Worm (Caenorhabditis elegans) whole organism, L4/young adult: Measurements from ENCODE around the gene C16D9.3.

Experiments used
- W03F9.2 ChIP-seq: fragments of 150-350 bp; optimal IDR thresholded peaks from 2 replicates; lab custom pipeline; 2014; ENCODE audit warnings: missing biosample characterization, missing genetic modification characterization
- dao-5 ChIP-seq: sonication (generic microtip); optimal IDR thresholded peaks from 2 replicates; lab custom pipeline; 2016; ENCODE audit warnings: missing genotype, missing genetic modification characterization, moderate library complexity, missing compliant biosample characterization
- him-1 ChIP-seq: sonication (generic microtip); optimal IDR thresholded peaks from 2 replicates; lab custom pipeline; 2016; ENCODE audit warnings: missing genotype, missing genetic modification reagents, missing genetic modification characterization, missing compliant biosample characterization

C16D9.3 gene

DNA sequence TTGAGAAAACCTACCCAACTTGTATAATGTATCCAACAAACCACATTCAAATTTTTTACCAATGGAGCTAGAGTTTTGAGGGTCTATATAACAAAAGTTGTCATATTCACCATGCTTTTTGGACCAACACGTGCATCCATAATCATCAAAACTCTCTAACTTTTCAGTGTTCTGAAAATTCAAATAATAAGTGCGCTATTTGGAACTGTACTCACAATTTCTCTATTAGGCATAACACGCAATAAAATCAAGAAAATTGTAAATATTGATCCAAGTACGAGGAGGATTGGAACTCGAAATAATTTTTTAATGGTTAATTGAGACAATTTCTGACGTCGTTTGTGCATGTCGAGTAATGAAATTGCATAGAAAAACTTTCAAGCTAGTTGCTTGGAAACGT lies at the start of gene C16D9.3:
Gene C16D9.3 (minus strand): TSS at position 101 of the 400 bp plus-strand sequence.
- no peak for TF ChIP-seq W03F9.2 (tag; lab: Kevin White, UChicago)
- TF ChIP-seq dao-5 (tag; lab: Kevin White, UChicago) = no peak
- TF ChIP-seq him-1 (tag; lab: Kevin White, UChicago) = no peak

DNA sequence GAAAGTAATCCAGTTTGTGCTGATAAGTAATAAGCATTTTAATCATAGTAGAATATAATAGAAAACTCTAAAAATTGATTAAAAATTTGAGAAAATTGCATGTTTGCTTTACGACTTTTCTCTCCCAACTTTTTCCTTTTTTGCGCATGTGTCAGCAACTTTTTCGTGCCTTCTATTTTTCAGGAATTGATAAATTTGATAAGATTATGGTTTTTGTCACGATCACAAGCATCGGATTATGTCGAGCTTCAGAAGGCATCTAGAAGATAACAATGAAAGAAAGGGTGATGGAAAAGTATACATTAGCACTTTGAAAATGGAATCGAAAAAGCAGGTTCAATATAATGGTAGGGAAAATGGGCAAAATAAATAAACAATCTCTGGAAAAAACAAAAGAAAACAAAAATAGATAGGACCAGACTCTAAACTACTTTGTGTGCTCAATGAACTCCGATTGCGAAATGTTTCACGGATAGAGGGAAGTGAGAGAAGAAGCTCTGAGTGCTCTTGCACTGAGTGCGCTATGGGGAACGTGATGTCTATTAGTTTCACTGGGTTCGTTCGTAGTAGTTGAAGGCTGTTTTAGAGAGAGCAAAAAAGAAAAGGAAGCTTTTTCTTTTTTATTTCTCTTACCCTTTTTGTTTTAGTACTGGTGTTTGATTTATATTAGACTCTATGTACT lies 48.4 kb upstream of the C16D9.3 start:
- TF ChIP-seq dao-5 (tag; lab: Kevin White, UChicago) (no peak), W03F9.2 (tag; lab: Kevin White, UChicago) (no peak), him-1 (tag; lab: Kevin White, UChicago) (no peak)

DNA sequence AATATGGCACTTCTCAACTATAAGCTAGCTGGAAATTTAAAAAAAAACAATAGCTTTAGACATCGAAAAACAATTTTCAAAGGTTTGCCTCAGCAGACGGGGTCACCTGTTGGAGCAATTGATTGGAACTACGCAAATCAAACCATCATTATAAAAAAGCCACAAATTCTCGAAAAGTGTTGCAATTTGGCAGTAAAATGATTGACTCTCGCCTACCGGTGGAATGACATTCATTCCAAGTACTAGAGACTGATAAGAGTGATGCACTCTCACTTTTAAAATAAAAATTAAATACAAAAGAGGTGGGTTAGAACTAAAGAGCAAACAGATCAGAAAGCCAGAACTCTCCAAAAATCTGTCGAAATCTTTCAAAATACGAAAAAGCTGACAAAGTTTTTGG lies 45.6 kb upstream of the C16D9.3 start:
- TF ChIP-seq him-1 (tag; lab: Kevin White, UChicago) = no peak
- TF ChIP-seq W03F9.2 (tag; lab: Kevin White, UChicago) = no peak
- TF ChIP-seq dao-5 (tag; lab: Kevin White, UChicago) = no peak

DNA sequence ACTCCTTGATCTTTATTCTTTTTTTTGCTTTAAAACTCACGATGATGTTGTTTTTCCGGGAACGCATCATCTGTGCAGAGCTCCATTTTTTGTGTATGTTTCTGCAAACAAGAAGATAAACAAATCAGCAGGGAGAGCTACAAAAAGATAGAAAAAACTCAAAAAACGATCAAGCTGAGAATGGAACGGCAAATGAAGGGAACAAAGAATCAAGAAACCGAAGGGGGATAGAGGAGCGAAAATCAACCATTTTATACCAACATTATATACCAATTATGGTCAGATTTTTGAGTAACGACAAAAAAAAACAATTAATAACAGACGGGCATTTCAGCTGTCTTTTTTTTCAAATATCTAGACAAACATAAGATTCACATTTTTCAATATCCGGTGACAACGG lies 45.0 kb upstream of the C16D9.3 start, which contains the start of gene slc-17.5:
Gene slc-17.5 (minus strand): TSS at position 101 of the 400 bp plus-strand sequence.
- no peak for TF ChIP-seq W03F9.2 (tag; lab: Kevin White, UChicago)
- no peak for TF ChIP-seq dao-5 (tag; lab: Kevin White, UChicago)
- no peak for TF ChIP-seq him-1 (tag; lab: Kevin White, UChicago)

DNA sequence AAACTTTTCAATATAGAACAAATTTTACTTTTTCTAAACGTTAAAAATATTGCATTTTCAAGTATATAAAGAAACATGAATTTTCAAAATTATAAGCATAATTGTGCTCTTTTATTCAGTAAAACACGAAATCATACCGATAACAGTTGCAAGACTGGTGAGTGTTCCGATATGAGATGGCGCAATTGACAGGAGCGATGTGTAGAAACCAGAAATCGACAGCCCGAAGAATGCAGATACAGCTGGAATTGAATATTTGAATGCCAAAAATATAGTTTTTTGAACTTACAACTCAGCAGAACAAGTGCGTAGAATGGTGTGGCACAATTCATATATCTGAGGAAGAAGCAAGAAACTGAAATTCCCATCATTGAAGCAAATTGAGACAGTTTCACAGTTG lies 43.1 kb upstream of the C16D9.3 start:
- no peak for TF ChIP-seq W03F9.2 (tag; lab: Kevin White, UChicago)
- TF ChIP-seq dao-5 (tag; lab: Kevin White, UChicago) = no peak
- no peak for TF ChIP-seq him-1 (tag; lab: Kevin White, UChicago)

DNA sequence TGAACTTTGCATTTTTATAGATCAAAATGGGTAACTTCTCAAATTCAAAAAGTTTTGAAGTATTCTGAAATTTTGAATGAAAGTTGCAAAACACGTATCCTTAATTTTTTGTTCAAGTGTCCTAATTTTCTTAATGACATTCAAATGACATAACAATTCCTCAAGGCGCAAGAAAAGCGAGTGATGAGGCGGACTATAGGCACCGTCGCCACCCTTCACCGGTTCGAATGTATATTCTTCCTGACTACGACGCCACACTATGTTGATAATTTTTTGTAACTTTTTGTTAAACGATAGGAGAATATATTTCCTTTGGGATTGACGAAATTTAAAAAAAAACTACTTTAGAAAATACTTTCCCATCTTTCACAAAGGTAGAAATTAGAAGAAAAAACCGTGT lies 41.8 kb upstream of the C16D9.3 start:
- TF ChIP-seq dao-5 (tag; lab: Kevin White, UChicago) (no peak), W03F9.2 (tag; lab: Kevin White, UChicago) (no peak), him-1 (tag; lab: Kevin White, UChicago) (no peak)

DNA sequence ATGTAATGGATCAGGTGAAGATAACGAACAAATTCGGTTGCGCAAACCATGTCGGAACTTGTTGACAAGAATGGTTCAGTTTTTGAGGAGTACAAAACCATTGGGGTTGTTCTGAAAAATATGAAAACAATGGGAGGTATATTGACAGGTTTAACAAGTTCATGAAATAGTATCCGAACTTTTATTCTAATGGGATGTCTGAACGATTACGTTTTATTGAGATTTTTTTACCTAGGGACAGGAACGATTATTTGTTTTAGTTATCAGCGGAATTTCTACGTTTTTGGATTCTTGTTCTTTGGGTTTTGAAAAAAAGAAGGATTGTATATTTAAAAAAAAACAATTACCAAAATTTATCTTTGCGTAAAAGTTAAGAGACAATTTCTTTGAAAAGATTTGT lies 40.9 kb upstream of the C16D9.3 start, which contains the start of gene str-135:
Gene str-135 (minus strand): TSS at position 101 of the 400 bp plus-strand sequence.
- no peak for TF ChIP-seq W03F9.2 (tag; lab: Kevin White, UChicago)
- TF ChIP-seq dao-5 (tag; lab: Kevin White, UChicago) = no peak
- no peak for TF ChIP-seq him-1 (tag; lab: Kevin White, UChicago)

DNA sequence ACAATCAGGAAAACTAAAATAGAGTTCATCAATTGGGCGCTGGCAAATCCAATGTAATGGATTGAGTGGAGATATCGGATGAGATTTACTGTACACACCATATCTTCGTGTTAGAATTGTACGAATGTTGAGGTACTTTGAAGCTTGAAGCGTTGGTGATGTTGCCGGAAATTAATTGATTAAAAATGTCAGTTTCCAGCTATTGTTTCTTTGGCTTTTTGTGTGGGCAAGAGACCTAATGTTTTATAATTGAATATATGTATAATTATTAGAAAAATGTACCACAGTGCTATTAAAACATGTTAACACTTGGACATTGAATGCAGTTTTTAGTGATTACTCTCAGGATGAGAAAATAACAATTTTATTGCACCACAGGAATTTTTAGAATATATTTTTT lies 39.0 kb upstream of the C16D9.3 start, which contains the start of gene str-136:
Gene str-136 (minus strand): TSS at position 101 of the 400 bp plus-strand sequence.
- TF ChIP-seq dao-5 (tag; lab: Kevin White, UChicago) = no peak
- no peak for TF ChIP-seq him-1 (tag; lab: Kevin White, UChicago)
- TF ChIP-seq W03F9.2 (tag; lab: Kevin White, UChicago) = no peak

DNA sequence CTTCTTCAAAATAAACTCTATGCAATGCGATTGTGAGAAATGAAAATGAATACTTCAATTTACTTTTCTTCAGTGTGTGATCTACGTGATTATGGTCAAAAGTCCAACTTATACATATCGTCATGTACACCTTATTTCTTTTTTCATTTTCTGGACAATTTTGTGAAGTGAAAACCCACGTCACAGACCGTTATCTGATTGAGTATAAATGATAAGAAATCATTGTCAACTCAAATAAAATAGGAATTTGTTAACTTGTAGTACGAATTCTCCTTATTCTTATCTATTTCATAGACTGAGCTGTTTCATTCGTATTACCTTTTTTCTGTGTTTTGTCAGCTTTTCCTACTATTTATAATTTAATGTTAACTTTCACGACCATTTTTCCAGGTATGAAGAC lies 32.2 kb upstream of the C16D9.3 start, which contains the start of gene asp-5:
Gene asp-5 (plus strand): TSS at position 391 of the 400 bp plus-strand sequence.
- TF ChIP-seq W03F9.2 (tag; lab: Kevin White, UChicago) = no peak
- no peak for TF ChIP-seq him-1 (tag; lab: Kevin White, UChicago)
- no peak for TF ChIP-seq dao-5 (tag; lab: Kevin White, UChicago)

DNA sequence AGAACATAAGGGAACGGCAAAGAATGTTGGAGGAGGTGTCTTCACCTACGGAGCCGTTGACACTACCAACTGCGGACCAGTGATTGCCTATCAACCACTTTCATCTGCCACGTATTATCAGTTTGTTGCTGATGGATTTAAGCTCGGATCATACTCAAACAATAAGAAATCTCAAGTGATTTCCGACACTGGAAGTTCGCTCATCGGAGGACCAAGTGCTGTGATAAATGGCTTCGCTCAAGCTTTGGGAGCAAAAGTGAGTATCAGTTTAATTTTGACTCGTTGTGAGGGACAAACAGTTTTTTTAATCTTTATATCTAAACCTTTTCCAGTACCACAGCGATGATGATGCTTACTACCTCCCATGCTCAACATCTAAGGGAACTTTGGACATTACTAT lies 31.6 kb upstream of the C16D9.3 start:
- TF ChIP-seq him-1 (tag; lab: Kevin White, UChicago) (no peak), W03F9.2 (tag; lab: Kevin White, UChicago) (no peak), dao-5 (tag; lab: Kevin White, UChicago) (no peak)

DNA sequence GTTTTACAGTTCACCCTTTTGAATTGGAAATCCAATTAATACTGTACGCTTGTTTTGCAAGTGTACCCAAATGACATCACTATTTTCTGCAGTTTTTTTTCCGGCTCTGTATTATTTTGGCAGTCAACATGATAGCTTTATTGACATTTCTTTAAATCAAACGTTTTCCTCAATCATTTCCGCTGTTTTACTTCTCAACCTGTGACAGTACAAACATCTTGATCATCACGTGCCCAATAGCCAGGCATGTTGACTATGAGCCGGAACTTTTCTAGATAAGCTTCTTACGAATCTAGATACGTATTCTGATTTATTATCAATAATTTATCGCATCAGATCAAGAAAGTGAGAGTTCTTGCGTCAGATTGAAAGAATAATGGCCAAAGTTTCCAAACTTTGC lies 30.1 kb upstream of the C16D9.3 start:
- TF ChIP-seq dao-5 (tag; lab: Kevin White, UChicago) (no peak), him-1 (tag; lab: Kevin White, UChicago) (no peak), W03F9.2 (tag; lab: Kevin White, UChicago) (no peak)

DNA sequence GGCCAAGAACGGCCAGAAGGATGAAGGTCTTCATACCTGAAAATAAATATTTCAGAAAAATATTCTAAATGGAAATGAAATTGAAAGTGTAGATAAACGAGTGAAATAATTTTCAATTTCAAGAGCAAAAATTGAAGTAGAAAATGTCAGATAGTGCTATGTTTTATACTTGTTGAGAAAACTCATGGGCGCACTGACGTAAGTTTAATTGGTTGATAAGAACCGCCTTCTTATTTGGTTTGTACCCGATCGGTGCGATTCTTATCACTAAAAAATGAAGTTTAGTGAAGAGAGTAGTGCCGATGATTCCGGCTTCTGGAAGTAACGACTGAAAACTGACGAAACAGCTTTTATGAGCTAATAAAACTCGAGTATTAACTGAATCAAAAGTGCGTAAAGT lies 29.1 kb upstream of the C16D9.3 start, which contains the start of the genes asp-6 and asp-12:
Gene asp-6 (minus strand): TSS at position 36 of the 400 bp plus-strand sequence.
Gene asp-12 (plus strand): TSS at position 309 of the 400 bp plus-strand sequence.
- TF ChIP-seq him-1 (tag; lab: Kevin White, UChicago) (no peak), dao-5 (tag; lab: Kevin White, UChicago) (no peak), W03F9.2 (tag; lab: Kevin White, UChicago) (no peak)

DNA sequence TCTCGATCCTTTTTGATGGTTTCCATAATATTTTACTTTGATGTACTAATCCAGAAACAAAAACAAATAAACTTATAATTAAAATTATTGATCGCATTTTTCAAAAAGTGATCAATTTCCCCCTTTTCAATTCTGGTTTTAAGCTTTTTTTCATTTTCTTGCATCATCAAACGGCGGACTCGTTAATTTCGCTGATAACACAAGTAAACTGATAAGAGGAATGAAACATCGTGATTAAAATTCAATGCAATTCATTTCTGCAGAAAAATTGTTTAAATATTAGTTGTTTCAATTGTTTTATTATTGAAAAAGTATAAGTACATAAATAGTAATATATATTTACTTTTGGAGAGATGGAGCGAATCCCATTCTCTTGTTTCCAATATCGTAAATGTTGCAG lies 27.4 kb upstream of the C16D9.3 start:
- TF ChIP-seq dao-5 (tag; lab: Kevin White, UChicago) (no peak), him-1 (tag; lab: Kevin White, UChicago) (no peak), W03F9.2 (tag; lab: Kevin White, UChicago) (no peak)
